Fruit fly (Drosophila melanogaster): ENCODE results near the gene CG3402.

CG3402 gene

dm6 chr3L:622357-622834, 30.3 kb downstream of the CG3402 start (continued):
- TF ChIP-seq NC2β (GFP tag; optimal IDR thresholded peaks at IDR 0.05), result peak; percentile 31
- peak; percentile 87 for TF ChIP-seq CG10979 (tag; optimal IDR thresholded peaks at IDR 0.05)
- TF ChIP-seq sqz (GFP tag; optimal IDR thresholded peaks at IDR 0.05), result peak; percentile 42
- TF ChIP-seq Dek (tag; optimal IDR thresholded peaks at IDR 0.05), result no peak
- TF ChIP-seq phol (tag; optimal IDR thresholded peaks at IDR 0.05), result peak; percentile 74
- peak; percentile 15 for TF ChIP-seq CG1529 (GFP tag; optimal IDR thresholded peaks at IDR 0.05)
- TF ChIP-seq pnt (GFP tag; optimal IDR thresholded peaks at IDR 0.05), result no peak
- TF ChIP-seq CG7839 (tag; optimal IDR thresholded peaks at IDR 0.05), result peak; percentile 55
- TF ChIP-seq BtbVII (GFP tag; optimal IDR thresholded peaks at IDR 0.05), result no peak
- no peak for TF ChIP-seq sob (GFP tag; IDR thresholded peaks at IDR 0.05)
- TF ChIP-seq CG17328 (GFP tag; IDR thresholded peaks at IDR 0.05), result 0 out of 2 replicates have a peak, but pooled peaks have one; percentile 3
- TF ChIP-seq CG12659 (GFP tag; optimal IDR thresholded peaks at IDR 0.05), result peak; percentile 4
- peak; percentile 10 for TF ChIP-seq CG17802 (tag; optimal IDR thresholded peaks at IDR 0.05)
- peak; percentile 48 for TF ChIP-seq sisA (GFP tag; IDR thresholded peaks at IDR 0.05)
- TF ChIP-seq CG2116 (GFP tag; optimal IDR thresholded peaks at IDR 0.05), result peak; percentile 5
- no peak for TF ChIP-seq ase (GFP tag; IDR thresholded peaks at IDR 0.05)
- peak in 1 of 3 experiments; percentile 99 for TF ChIP-seq Stat92E (GFP tag; optimal IDR thresholded peaks at IDR 0.05)
- TF ChIP-seq CrebB (tag; optimal IDR thresholded peaks at IDR 0.05), result no peak
- peak; percentile 12 for TF ChIP-seq ewg (GFP tag; optimal IDR thresholded peaks at IDR 0.05)
- TF ChIP-seq CG3407 (GFP tag; optimal IDR thresholded peaks at IDR 0.05), result peak; percentile 66
- TF ChIP-seq hb (GFP tag; IDR thresholded peaks at IDR 0.05; ENCODE audit: partially characterized antibody), result no peak
- peak; percentile 62; the same call in 1 of the 2 replicates for TF ChIP-seq ara (GFP tag; IDR thresholded peaks at IDR 0.05)
- TF ChIP-seq Dp (GFP tag; optimal IDR thresholded peaks at IDR 0.05), result no peak
- TF ChIP-seq lov (optimal IDR thresholded peaks at IDR 0.05), result no peak
- 0 out of 3 replicates have a peak, but pooled peaks have one; percentile 55 for TF ChIP-seq lov (GFP tag; IDR thresholded peaks at IDR 0.05)
- peak; percentile 47 for TF ChIP-seq Hr3 (GFP tag; optimal IDR thresholded peaks at IDR 0.05)
- peak; percentile 23; the same call in 1 of the 2 replicates for TF ChIP-seq onecut (GFP tag; IDR thresholded peaks at IDR 0.05)
- TF ChIP-seq Camta (GFP tag; optimal IDR thresholded peaks at IDR 0.05), result peak; percentile 28
- TF ChIP-seq CG15011 (GFP tag; optimal IDR thresholded peaks at IDR 0.05), result no peak
- TF ChIP-seq CG2199 (GFP tag; IDR thresholded peaks at IDR 0.05), result 0 out of 3 replicates have a peak, but pooled peaks have one; percentile 51
- TF ChIP-seq br (optimal IDR thresholded peaks at IDR 0.05), result no peak
- no peak for TF ChIP-seq CG5245 (GFP tag; optimal IDR thresholded peaks at IDR 0.05)
- TF ChIP-seq h (optimal IDR thresholded peaks at IDR 0.05), result no peak
- TF ChIP-seq Kr (GFP tag; optimal IDR thresholded peaks at IDR 0.05), result no peak
- TF ChIP-seq Rx (GFP tag; IDR thresholded peaks at IDR 0.05), result no peak
- TF ChIP-seq CG13424 (tag; optimal IDR thresholded peaks at IDR 0.05), result peak; percentile 63
- peak; percentile 74 for TF ChIP-seq Spps (tag; optimal IDR thresholded peaks at IDR 0.05)
- TF ChIP-seq zfh1 (GFP tag; IDR thresholded peaks at IDR 0.05), result peak; percentile 70
- TF ChIP-seq CG10654 (GFP tag; optimal IDR thresholded peaks at IDR 0.05), result peak; percentile 25
- 0 out of 2 replicates have a peak, but pooled peaks have one; percentile 12 for TF ChIP-seq vvl (GFP tag; IDR thresholded peaks at IDR 0.05)
- TF ChIP-seq CG4820 (GFP tag; optimal IDR thresholded peaks at IDR 0.05), result peak; percentile 45
- TF ChIP-seq CG5953 (GFP tag; IDR thresholded peaks at IDR 0.05), result no peak
- TF ChIP-seq CG13123 (GFP tag; optimal IDR thresholded peaks at IDR 0.05), result no peak
- no peak for TF ChIP-seq cas (GFP tag; IDR thresholded peaks at IDR 0.05)
- no peak for TF ChIP-seq Sry-δ (GFP tag; optimal IDR thresholded peaks at IDR 0.05)
- TF ChIP-seq esg (GFP tag; conservative IDR thresholded peaks at IDR 0.05), result 0 out of 2 replicates have a peak, but pooled peaks have one; percentile 36
- TF ChIP-seq Mes4 (GFP tag; optimal IDR thresholded peaks at IDR 0.05), result peak; percentile 10
- TF ChIP-seq CG4424 (GFP tag; optimal IDR thresholded peaks at IDR 0.05), result peak; percentile 60
- peak; percentile 59 for TF ChIP-seq CG8924 (tag; optimal IDR thresholded peaks at IDR 0.05)
- TF ChIP-seq CG30431 (GFP tag; optimal IDR thresholded peaks at IDR 0.05), result peak; percentile 51
- TF ChIP-seq CG10959 (GFP tag; IDR thresholded peaks at IDR 0.05), result 0 out of 2 replicates have a peak, but pooled peaks have one; percentile 10

Measured in whole organism, embryonic.